Fruit fly (Drosophila melanogaster): ENCODE results near the gene Flad2.

Flad2 gene

DNA sequence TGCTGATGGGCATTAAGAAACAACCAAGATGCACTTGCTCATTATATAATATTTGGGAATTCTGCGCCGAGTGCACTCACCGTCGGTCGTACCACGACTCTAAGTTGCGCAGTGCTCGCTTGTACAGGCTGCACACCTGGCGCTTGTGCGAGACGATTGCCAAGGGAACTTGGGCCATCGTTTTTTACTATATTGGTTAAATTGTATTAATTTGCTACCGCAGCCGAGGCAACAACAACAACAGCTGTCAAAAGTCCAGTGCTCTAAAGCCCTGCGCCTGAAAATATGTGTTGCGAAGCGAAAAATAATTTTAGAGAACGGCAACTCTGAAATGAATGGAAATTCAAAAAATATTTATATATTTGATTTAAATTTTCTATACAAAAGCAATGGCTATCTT lies 41.6 kb upstream of the Flad2 start, which contains the start of gene ND-B22 (continued):
- TF ChIP-seq CoRest (tag; optimal IDR thresholded peaks at IDR 0.05) (peak; percentile 6), dysf (GFP tag; IDR thresholded peaks at IDR 0.05) (0 out of 3 replicates have a peak, but pooled peaks have one; percentile 5), CG4617 (GFP tag; optimal IDR thresholded peaks at IDR 0.05; ENCODE audit: borderline replicate concordance) (peak; percentile 87), ranshi (GFP tag; IDR thresholded peaks at IDR 0.05) (0 out of 2 replicates have a peak, but pooled peaks have one; percentile 22), CG13775 (GFP tag; optimal IDR thresholded peaks at IDR 0.05) (no peak), gsb-n (tag; optimal IDR thresholded peaks at IDR 0.05) (no peak), twi (tag; optimal IDR thresholded peaks at IDR 0.05) (peak; percentile 12), NC2β (GFP tag; optimal IDR thresholded peaks at IDR 0.05) (peak; percentile 17), CG8290 (GFP tag; optimal IDR thresholded peaks at IDR 0.05) (no peak), CG8290 (tag; optimal IDR thresholded peaks at IDR 0.05) (peak in 1 of 2 experiments; percentile 49), Hand (GFP tag; optimal IDR thresholded peaks at IDR 0.05) (no peak), chif (GFP tag; optimal IDR thresholded peaks at IDR 0.05) (peak in 1 of 2 experiments; percentile 2), bsh (GFP tag; optimal IDR thresholded peaks at IDR 0.05) (peak in 1 of 2 experiments; percentile 26), CG7839 (tag; optimal IDR thresholded peaks at IDR 0.05) (peak; percentile 41), Bteb2 (GFP tag; optimal IDR thresholded peaks at IDR 0.05) (peak; percentile 8), CG12299 (tag; optimal IDR thresholded peaks at IDR 0.05) (no peak), CG7786 (GFP tag; optimal IDR thresholded peaks at IDR 0.05) (peak; percentile 5), dpn (GFP tag; optimal IDR thresholded peaks at IDR 0.05) (peak; percentile 38 to 51), BEAF-32 (GFP tag; optimal IDR thresholded peaks at IDR 0.05) (peak; percentile 25), CG30020 (tag; optimal IDR thresholded peaks at IDR 0.05) (peak; percentile 43), Trl (optimal IDR thresholded peaks at IDR 0.05) (no peak), Trl (GFP tag; optimal IDR thresholded peaks at IDR 0.05) (peak; percentile 31), tap (tag; optimal IDR thresholded peaks at IDR 0.05) (peak; percentile 16), CG10431 (GFP tag; optimal IDR thresholded peaks at IDR 0.05) (peak; percentile 7), CG3847 (GFP tag; IDR thresholded peaks at IDR 0.05) (peak; percentile 83), CG15514 (GFP tag; optimal IDR thresholded peaks at IDR 0.05) (peak; percentile 57), CG7963 (GFP tag; IDR thresholded peaks at IDR 0.05; ENCODE audit: partially characterized antibody) (peak; percentile 16; the same call in 1 of the 3 replicates), CG10654 (GFP tag; optimal IDR thresholded peaks at IDR 0.05) (peak; percentile 31), pzg (GFP tag; optimal IDR thresholded peaks at IDR 0.05) (peak; percentile 76), CG3281 (GFP tag; optimal IDR thresholded peaks at IDR 0.05) (peak; percentile 56), lilli (GFP tag; optimal IDR thresholded peaks at IDR 0.05) (peak; percentile 67), CG33213 (GFP tag; optimal IDR thresholded peaks at IDR 0.05) (peak; percentile 30), trem (tag; optimal IDR thresholded peaks at IDR 0.05) (peak; percentile 39), D19B (GFP tag; optimal IDR thresholded peaks at IDR 0.05) (peak; percentile 26), H2.0 (GFP tag; IDR thresholded peaks at IDR 0.05) (peak; percentile 50), CrebB (tag; optimal IDR thresholded peaks at IDR 0.05) (no peak), sens (GFP tag) (peak; percentile 64), CG7556 (GFP tag; optimal IDR thresholded peaks at IDR 0.05) (peak; percentile 16), CG7987 (GFP tag; optimal IDR thresholded peaks at IDR 0.05) (peak; percentile 23), CG12659 (GFP tag; optimal IDR thresholded peaks at IDR 0.05) (peak; percentile 76), sug (tag; optimal IDR thresholded peaks at IDR 0.05) (peak; percentile 53), CG18476 (GFP tag; optimal IDR thresholded peaks at IDR 0.05) (peak; percentile 1), Dad (GFP tag; optimal IDR thresholded peaks at IDR 0.05) (peak; percentile 50), ci (GFP tag; IDR thresholded peaks at IDR 0.05) (peak; percentile 66), dmrt11E (tag; optimal IDR thresholded peaks at IDR 0.05) (peak; percentile 10), Dek (tag; optimal IDR thresholded peaks at IDR 0.05) (peak; percentile 34), Sox100B (GFP tag; optimal IDR thresholded peaks at IDR 0.05) (no peak), stwl (tag; optimal IDR thresholded peaks at IDR 0.05) (peak; percentile 96), CG9932 (GFP tag; IDR thresholded peaks at IDR 0.05) (peak; percentile 70), CG17802 (tag; optimal IDR thresholded peaks at IDR 0.05) (peak; percentile 32)

All from whole organism, embryonic.